Worm (Caenorhabditis elegans) whole organism, L4/young adult: ENCODE data around the gene mrps-17.

Source experiments
- W03F9.2 ChIP-seq: fragments of 150-350 bp; optimal IDR thresholded peaks from 2 replicates; lab custom pipeline; 2014; ENCODE audit warnings: missing biosample characterization, missing genetic modification characterization
- dao-5 ChIP-seq: sonication (generic microtip); optimal IDR thresholded peaks from 2 replicates; lab custom pipeline; 2016; ENCODE audit warnings: missing genotype, missing genetic modification characterization, moderate library complexity, missing compliant biosample characterization
- him-1 ChIP-seq: sonication (generic microtip); optimal IDR thresholded peaks from 2 replicates; lab custom pipeline; 2016; ENCODE audit warnings: missing genotype, missing genetic modification reagents, missing genetic modification characterization, missing compliant biosample characterization

Gene mrps-17

DNA sequence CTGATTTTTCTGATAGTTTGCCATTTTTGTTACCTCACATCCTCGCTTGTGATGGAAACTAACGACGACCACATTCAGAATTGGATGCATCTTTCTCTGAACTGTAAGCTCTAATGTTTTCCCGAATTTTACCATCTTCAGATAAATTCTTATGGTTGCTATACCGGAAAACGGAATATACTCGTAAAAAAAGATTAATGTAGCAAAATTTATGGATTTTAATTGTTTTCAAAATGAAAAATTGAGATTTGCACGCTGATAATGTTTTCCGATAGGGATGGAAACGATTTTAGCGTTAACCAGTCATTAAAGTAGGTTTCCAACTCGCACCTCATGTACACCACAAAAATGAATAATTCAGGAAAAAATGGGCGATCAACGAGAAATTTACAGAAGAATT is 19.0 kb upstream of the mrps-17 start, which contains the start of gene T26A5.6:
Gene T26A5.6 (minus strand): TSS at position 101 of the 400 bp plus-strand sequence.
- TF ChIP-seq dao-5 (tag; lab: Kevin White, UChicago) (no peak), him-1 (tag; lab: Kevin White, UChicago) (no peak), W03F9.2 (tag; lab: Kevin White, UChicago) (no peak)

DNA sequence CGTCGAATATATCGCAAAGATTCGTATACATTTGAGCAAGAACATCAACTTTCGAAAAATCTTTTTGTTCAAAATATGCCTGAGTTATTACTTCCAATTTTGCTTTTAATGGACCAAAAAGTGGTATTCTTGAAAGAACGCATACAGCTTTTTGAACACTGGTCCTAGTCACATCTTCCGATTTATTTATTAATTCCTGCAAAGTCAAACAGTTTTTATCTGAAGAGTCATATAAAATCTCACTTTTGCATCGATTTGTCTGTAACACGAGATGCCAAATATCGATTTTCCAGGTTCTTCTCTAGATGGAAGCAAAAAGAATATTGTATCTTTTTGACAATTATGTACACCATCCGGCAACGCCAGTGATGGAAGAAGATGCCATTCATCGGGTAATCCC is 18.3 kb upstream of the mrps-17 start:
- TF ChIP-seq W03F9.2 (tag; lab: Kevin White, UChicago) = no peak
- no peak for TF ChIP-seq dao-5 (tag; lab: Kevin White, UChicago)
- TF ChIP-seq him-1 (tag; lab: Kevin White, UChicago) = no peak

DNA sequence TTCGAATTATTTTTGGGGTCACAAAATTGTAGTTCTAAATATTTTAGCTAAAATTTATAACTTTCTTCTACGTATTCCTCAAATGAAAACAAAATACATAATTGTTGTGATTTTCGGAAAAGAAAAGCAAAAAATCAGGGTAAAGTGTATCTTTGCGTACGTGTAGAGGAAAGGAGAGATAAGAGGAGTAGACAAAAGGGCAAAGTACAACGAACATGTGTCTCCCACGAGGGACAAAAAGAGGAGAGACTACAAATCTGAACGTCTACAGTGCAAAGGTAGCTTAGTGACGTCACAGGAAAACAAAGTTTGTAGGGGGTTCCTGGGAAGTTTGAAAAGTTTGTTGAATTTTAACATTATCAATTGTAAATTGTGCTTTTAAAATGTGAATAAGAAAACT is 15.9 kb upstream of the mrps-17 start:
- no peak for TF ChIP-seq him-1 (tag; lab: Kevin White, UChicago)
- no peak for TF ChIP-seq dao-5 (tag; lab: Kevin White, UChicago)
- no peak for TF ChIP-seq W03F9.2 (tag; lab: Kevin White, UChicago)

ce11 chrIII:6446807-6447206 is 15.2 kb upstream of the mrps-17 start, which contains the start of gene let-721:
TSS of gene let-721 (minus strand) at chrIII:6446907.
- no peak for TF ChIP-seq W03F9.2 (tag; lab: Kevin White, UChicago)
- TF ChIP-seq dao-5 (tag; lab: Kevin White, UChicago) = no peak
- no peak for TF ChIP-seq him-1 (tag; lab: Kevin White, UChicago)

ce11 chrIII:6444335-6444734 is 12.7 kb upstream of the mrps-17 start, which contains the start of gene C05D11.13:
TSS of gene C05D11.13 (minus strand) at chrIII:6444586.
- TF ChIP-seq him-1 (tag; lab: Kevin White, UChicago) (no peak), W03F9.2 (tag; lab: Kevin White, UChicago) (peak; percentile 65)

DNA sequence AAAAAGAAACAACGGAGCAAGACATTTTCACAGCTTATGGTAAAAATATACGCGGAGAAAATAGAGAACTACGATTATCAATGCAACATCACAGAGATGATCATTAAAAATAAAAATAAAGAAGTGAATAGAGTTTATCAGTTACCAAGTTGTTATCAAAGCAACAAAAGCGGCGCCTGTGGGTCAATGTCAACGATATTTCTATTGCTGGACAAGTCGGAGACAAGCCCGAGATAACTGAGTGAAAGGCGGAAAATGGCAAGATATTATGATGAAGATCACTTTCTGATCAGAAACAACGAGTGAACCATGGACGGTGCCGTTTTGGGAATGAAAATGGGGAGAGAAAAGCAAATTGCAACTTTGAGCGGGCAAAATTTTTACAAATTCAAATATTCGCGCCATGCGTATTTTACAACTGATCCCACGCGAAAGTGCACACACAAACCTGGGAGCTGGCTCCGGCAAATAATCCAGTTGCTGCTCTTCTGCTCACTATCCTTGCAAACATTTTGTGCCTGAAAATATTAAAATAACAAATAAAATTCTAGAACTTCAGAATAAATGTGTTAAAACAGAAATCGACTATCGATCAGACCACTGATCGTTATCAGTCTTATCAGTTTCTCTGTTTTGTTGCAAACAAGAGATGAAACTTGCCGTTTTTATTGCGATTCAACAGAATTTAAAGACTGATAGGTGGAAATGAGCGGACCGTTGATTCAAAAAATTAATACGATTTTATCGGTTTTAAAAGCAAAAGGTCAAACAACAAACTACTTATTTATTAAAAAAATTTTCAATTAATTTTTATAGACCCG is 10.9 kb upstream of the mrps-17 start, which contains the start of gene mel-32:
Gene mel-32 (minus strand): TSS at position 696 of the 821 bp plus-strand sequence.
- TF ChIP-seq dao-5 (tag; lab: Kevin White, UChicago) = no peak
- TF ChIP-seq W03F9.2 (tag; lab: Kevin White, UChicago) = no peak
- no peak for TF ChIP-seq him-1 (tag; lab: Kevin White, UChicago)

DNA sequence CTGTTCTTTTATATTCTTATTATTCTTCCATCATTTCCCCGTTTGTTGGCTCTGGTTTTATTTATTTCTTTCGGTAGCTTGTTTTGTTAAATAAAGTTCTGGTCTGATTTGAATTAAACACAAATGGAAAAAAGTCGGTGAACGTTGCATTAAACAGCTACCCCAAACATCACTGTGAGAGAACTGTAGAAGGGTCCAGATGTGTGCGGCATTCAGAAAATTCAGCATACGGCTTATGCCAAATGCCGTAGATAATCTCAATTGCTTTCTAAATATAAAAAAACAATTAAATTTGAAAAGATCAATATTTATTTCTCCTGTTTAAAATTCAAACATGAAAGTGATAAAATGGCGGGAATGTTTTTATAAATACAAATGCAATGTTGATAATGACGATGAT is 8.3 kb upstream of the mrps-17 start:
- no peak for TF ChIP-seq W03F9.2 (tag; lab: Kevin White, UChicago)
- TF ChIP-seq him-1 (tag; lab: Kevin White, UChicago) = no peak
- TF ChIP-seq dao-5 (tag; lab: Kevin White, UChicago) = no peak

ce11 chrIII:6436308-6436707 is 4.7 kb upstream of the mrps-17 start, which contains the start of gene C05D11.1:
TSS of gene C05D11.1 (plus strand) at chrIII:6436608.
- TF ChIP-seq him-1 (tag; lab: Kevin White, UChicago) = no peak
- TF ChIP-seq W03F9.2 (tag; lab: Kevin White, UChicago) = no peak
- no peak for TF ChIP-seq dao-5 (tag; lab: Kevin White, UChicago)

ce11 chrIII:6432939-6433338 is 1.3 kb upstream of the mrps-17 start, which contains the start of gene vps-16:
TSS of gene vps-16 (plus strand) at chrIII:6433239.
- no peak for TF ChIP-seq dao-5 (tag; lab: Kevin White, UChicago)
- TF ChIP-seq W03F9.2 (tag; lab: Kevin White, UChicago) = no peak
- no peak for TF ChIP-seq him-1 (tag; lab: Kevin White, UChicago)

DNA sequence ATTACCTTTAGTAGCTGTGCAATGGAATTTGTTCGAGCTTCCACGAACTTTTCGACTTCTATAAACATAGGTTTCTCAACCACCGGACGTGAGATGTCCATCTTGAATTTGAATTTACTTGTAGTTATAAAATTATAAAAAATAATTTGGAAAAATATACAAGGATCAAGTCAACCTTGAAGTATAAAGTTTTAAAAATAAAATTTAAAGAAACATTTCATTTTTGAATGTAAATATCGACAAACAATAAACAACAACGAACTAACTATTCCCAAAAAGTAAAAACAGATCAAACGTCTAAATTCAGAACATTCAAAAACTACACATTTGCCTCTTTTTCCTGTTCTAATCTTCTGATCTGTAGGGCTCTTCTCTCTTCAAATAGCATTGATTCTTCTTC is 764 bp downstream of the mrps-17 start, which contains the start of gene popl-1:
Gene popl-1 (minus strand): TSS at position 101 of the 400 bp plus-strand sequence.
- TF ChIP-seq him-1 (tag; lab: Kevin White, UChicago) (no peak), W03F9.2 (tag; lab: Kevin White, UChicago) (no peak), dao-5 (tag; lab: Kevin White, UChicago) (no peak)

ce11 chrIII:6427205-6427604 is 4.4 kb downstream of the mrps-17 start, which contains the start of gene C05D11.8:
TSS of gene C05D11.8 (minus strand) at chrIII:6427305.
- no peak for TF ChIP-seq dao-5 (tag; lab: Kevin White, UChicago)
- TF ChIP-seq W03F9.2 (tag; lab: Kevin White, UChicago) = no peak
- no peak for TF ChIP-seq him-1 (tag; lab: Kevin White, UChicago)

DNA sequence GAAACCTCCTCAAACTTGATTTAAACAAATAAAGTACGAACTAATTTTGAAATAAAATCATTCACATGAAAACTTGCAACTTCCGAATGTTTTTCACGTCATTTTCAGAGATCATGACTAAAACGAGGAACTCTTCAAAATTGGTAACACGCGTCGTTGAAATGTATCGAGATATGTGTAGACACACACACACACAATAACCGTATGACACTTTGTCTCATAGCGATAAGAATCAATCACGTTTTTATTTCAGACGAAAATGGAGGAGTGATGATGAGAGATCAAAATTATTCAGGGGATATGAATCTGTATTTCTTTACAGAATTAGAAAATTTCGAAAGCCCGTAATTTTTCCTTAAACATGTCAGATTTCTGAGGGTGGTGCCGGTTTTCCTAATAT is 8.9 kb downstream of the mrps-17 start:
- TF ChIP-seq him-1 (tag; lab: Kevin White, UChicago) = no peak
- TF ChIP-seq W03F9.2 (tag; lab: Kevin White, UChicago) = no peak
- TF ChIP-seq dao-5 (tag; lab: Kevin White, UChicago) = no peak

ce11 chrIII:6421973-6422511 is 9.6 kb downstream of the mrps-17 start:
- TF ChIP-seq W03F9.2 (tag; lab: Kevin White, UChicago) (no peak), dao-5 (tag; lab: Kevin White, UChicago) (no peak), him-1 (tag; lab: Kevin White, UChicago) (no peak)
